Worm (Caenorhabditis elegans) whole organism, L4 larva: Measurements from ENCODE around the gene rps-18.

ENCODE experiments used
- Y48G9A.11 ChIP-seq: fragments of 200-800 bp; sonication (Bioruptor generic); IDR thresholded peaks from 2 replicates; pipeline ENCODE4 v1.3.6; 2022; ENCODE audit warnings: missing genetic modification reagents, missing genetic modification characterization, missing compliant biosample characterization
- ama-1 ChIP-seq: fragments of 150-350 bp; optimal IDR thresholded peaks from 2 replicates; lab custom pipeline; 2014; ENCODE audit warnings: inconsistent platforms, mixed read lengths
- fkh-10 ChIP-seq: fragments of 150-350 bp; optimal IDR thresholded peaks from 2 replicates; lab custom pipeline; 2014; ENCODE audit warnings: missing biosample characterization, missing genetic modification reagents, missing genetic modification characterization
- nhr-10 ChIP-seq: fragments of 150-350 bp; optimal IDR thresholded peaks from 2 replicates; lab custom pipeline; 2014; ENCODE audit warnings: missing biosample characterization, missing genetic modification characterization
- nhr-28 ChIP-seq: fragments of 150-350 bp; optimal IDR thresholded peaks from 2 replicates; lab custom pipeline; 2014; ENCODE audit warnings: missing biosample characterization, missing genetic modification characterization
- pqm-1 ChIP-seq: sonication (generic microtip); optimal IDR thresholded peaks from 2 replicates; lab custom pipeline; 2017; ENCODE audit warnings: missing biosample characterization, missing genetic modification characterization
- snpc-4 ChIP-seq: fragments of 150-350 bp; optimal IDR thresholded peaks from 2 replicates; lab custom pipeline; 2014; ENCODE audit warnings: missing biosample characterization, missing genetic modification characterization
- unc-39 ChIP-seq: sonication (generic microtip); optimal IDR thresholded peaks from 2 replicates; lab custom pipeline; 2017; ENCODE audit warnings: missing biosample characterization, missing genetic modification characterization
- ztf-11 ChIP-seq: fragments of 150-350 bp; optimal IDR thresholded peaks from 2 replicates; lab custom pipeline; 2014; ENCODE audit warnings: missing biosample characterization, missing genetic modification characterization

- TF ChIP-seq nhr-10 (tag; lab: Kevin White, UChicago) = no peak
- TF ChIP-seq pqm-1 (tag; lab: Kevin White, UChicago) = no peak
- TF ChIP-seq unc-39 (tag; lab: Kevin White, UChicago) = no peak
- no peak for TF ChIP-seq snpc-4 (tag; lab: Kevin White, UChicago)
- TF ChIP-seq nhr-28 (tag; lab: Kevin White, UChicago) = peak; percentile 53
- no peak for TF ChIP-seq fkh-10 (GFP tag; lab: Kevin White, UChicago)
- no peak for TF ChIP-seq Y48G9A.11 (GFP tag; lab: Robert Waterston, UW)
- no peak for TF ChIP-seq ztf-11 (tag; lab: Kevin White, UChicago)
- peak; percentile 71 for TF ChIP-seq ama-1 (lab: Kevin White, UChicago)
Measured at ce11 chrIV:14793900-14794624, 31.4 kb upstream of the rps-18 start.
